Fruit fly (Drosophila melanogaster): ENCODE results near the gene Eig71Ea.

DNA sequence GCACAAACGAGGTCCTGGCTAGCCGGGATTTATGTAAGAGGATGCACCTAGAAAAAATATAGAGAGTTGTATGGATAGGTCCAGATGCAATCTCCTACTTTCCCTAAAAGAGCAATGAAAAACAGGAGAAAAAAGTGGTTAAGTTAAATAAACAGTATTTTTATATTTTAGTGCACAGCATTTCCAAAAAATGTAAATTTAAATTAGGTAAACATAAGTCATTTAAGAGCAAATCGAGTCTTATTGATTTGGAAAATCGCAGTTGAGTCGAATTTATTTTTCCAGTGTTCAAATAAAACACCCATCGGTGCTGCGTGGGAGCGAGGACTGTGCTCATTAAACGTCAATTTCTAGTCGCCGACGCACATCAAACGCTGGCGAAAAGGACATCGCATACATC is 16.3 kb upstream of the Eig71Ea start:
- no peak for TF ChIP-seq fd85E (GFP tag; optimal IDR thresholded peaks at IDR 0.05)
- TF ChIP-seq topi (GFP tag; optimal IDR thresholded peaks at IDR 0.05), result no peak
- no peak for TF ChIP-seq CG3032 (tag; optimal IDR thresholded peaks at IDR 0.05)
- no peak for TF ChIP-seq Sox15 (GFP tag; optimal IDR thresholded peaks at IDR 0.05)
- TF ChIP-seq CG10669 (GFP tag; optimal IDR thresholded peaks at IDR 0.05), result no peak
- no peak for TF ChIP-seq Eip78C (GFP tag)

Data from whole organism, prepupa.